Fruit fly (Drosophila melanogaster) whole organism, embryonic: ENCODE measurements around the gene Ptx1.

Source experiments
- Aef1 ChIP-seq: fragments of 200-800 bp; sonication (Bioruptor generic); IDR thresholded peaks from 3 replicates; pipeline ENCODE4 v1.3.6; 2022; ENCODE audit warnings: missing biosample characterization, missing genetic modification characterization
- B-H2 ChIP-seq: fragments of 200-800 bp; sonication (Bioruptor generic); optimal IDR thresholded peaks from 2 replicates; lab custom pipeline; 2018; ENCODE audit warnings: missing biosample characterization, mild to moderate bottlenecking, missing genetic modification characterization
- CG1024 ChIP-seq: fragments of 200-800 bp; sonication (Bioruptor generic); IDR thresholded peaks from 2 replicates; pipeline ENCODE4 v1.3.6; 2022; ENCODE audit warnings: missing biosample characterization, missing genetic modification characterization
- CG10321 ChIP-seq: fragments of 200-800 bp; sonication (Bioruptor generic); IDR thresholded peaks from 2 replicates; pipeline ENCODE4 v1.3.6; 2022; ENCODE audit warnings: missing biosample characterization, missing genetic modification characterization
- CG11085 ChIP-seq: fragments of 200-800 bp; sonication (Bioruptor generic); IDR thresholded peaks from 2 replicates; pipeline ENCODE4 v1.3.6; 2022; ENCODE audit warnings: missing biosample characterization, missing genetic modification characterization
- CG11560 ChIP-seq: fragments of 200-800 bp; sonication (Bioruptor generic); IDR thresholded peaks from 3 replicates; pipeline ENCODE4 v1.3.6; 2022; ENCODE audit warnings: missing biosample characterization, missing genetic modification characterization
- CG11695 ChIP-seq: fragments of 200-800 bp; sonication (Bioruptor generic); IDR thresholded peaks from 3 replicates; pipeline ENCODE4 v1.3.6; 2022; ENCODE audit warnings: missing biosample characterization, missing genetic modification characterization
- CG12155 ChIP-seq: fragments of 200-800 bp; sonication (Bioruptor generic); optimal IDR thresholded peaks from 3 replicates; lab custom pipeline; 2016; ENCODE audit warnings: missing biosample characterization, missing genetic modification characterization
- CG12744 ChIP-seq: fragments of 200-800 bp; sonication (Bioruptor generic); optimal IDR thresholded peaks from 2 replicates; lab custom pipeline; 2016; ENCODE audit warnings: missing biosample characterization, missing genetic modification characterization
- CG17802 ChIP-seq: fragments of 200-800 bp; sonication (Bioruptor generic); optimal IDR thresholded peaks from 2 replicates; lab custom pipeline; 2018; ENCODE audit warnings: missing biosample characterization, mild to moderate bottlenecking, missing genetic modification characterization, moderate library complexity
- CG2199 ChIP-seq: fragments of 200-800 bp; sonication (Bioruptor generic); IDR thresholded peaks from 3 replicates; pipeline ENCODE4 v1.3.6; 2022; ENCODE audit warnings: missing biosample characterization, missing genetic modification characterization
- CG2875 ChIP-seq: fragments of 200-800 bp; sonication (Bioruptor generic); optimal IDR thresholded peaks from 2 replicates; lab custom pipeline; 2017; ENCODE audit warnings: missing biosample characterization, mild to moderate bottlenecking, missing genetic modification characterization, missing genetic modification reagents
- CG34376 ChIP-seq: fragments of 200-800 bp; sonication (Bioruptor generic); optimal IDR thresholded peaks from 2 replicates; lab custom pipeline; 2018; ENCODE audit warnings: missing biosample characterization, mild to moderate bottlenecking, missing genetic modification characterization
- CG4404 ChIP-seq: fragments of 200-800 bp; sonication (Bioruptor generic); IDR thresholded peaks from 2 replicates; pipeline ENCODE4 v1.3.6; 2022; ENCODE audit warnings: missing biosample characterization, missing genetic modification characterization
- CG5180 ChIP-seq: fragments of 200-800 bp; sonication (Bioruptor generic); optimal IDR thresholded peaks from 3 replicates; lab custom pipeline; 2017; ENCODE audit warnings: missing biosample characterization, missing genetic modification characterization, mild to moderate bottlenecking, moderate library complexity, missing genetic modification reagents
- CG5245 ChIP-seq: fragments of 200-800 bp; sonication (Bioruptor generic); optimal IDR thresholded peaks from 3 replicates; lab custom pipeline; 2016; ENCODE audit warnings: missing biosample characterization, missing genetic modification characterization
- CG7372 ChIP-seq: fragments of 200-800 bp; sonication (Bioruptor generic); IDR thresholded peaks from 2 replicates; pipeline ENCODE4 v1.3.6; 2022; ENCODE audit warnings: missing biosample characterization, missing genetic modification characterization
- CG7745 ChIP-seq: fragments of 200-800 bp; sonication (Bioruptor generic); optimal IDR thresholded peaks from 2 replicates; lab custom pipeline; 2018; ENCODE audit warnings: missing biosample characterization, mild to moderate bottlenecking, missing genetic modification characterization, moderate library complexity
- CG7987 ChIP-seq: fragments of 200-800 bp; sonication (Bioruptor generic); optimal IDR thresholded peaks from 2 replicates; lab custom pipeline; 2018; ENCODE audit warnings: missing biosample characterization, mild to moderate bottlenecking, missing genetic modification characterization, moderate library complexity
- CG8089 ChIP-seq: fragments of 200-800 bp; sonication (Bioruptor generic); optimal IDR thresholded peaks from 3 replicates; lab custom pipeline; 2016; ENCODE audit warnings: missing biosample characterization, missing genetic modification characterization
- CG8944 ChIP-seq: fragments of 200-800 bp; sonication (Bioruptor generic); optimal IDR thresholded peaks from 3 replicates; lab custom pipeline; 2016; ENCODE audit warnings: missing biosample characterization, missing genetic modification characterization
- CG9817 ChIP-seq: fragments of 200-800 bp; sonication (Bioruptor generic); optimal IDR thresholded peaks from 2 replicates; lab custom pipeline; 2018; ENCODE audit warnings: missing biosample characterization, mild to moderate bottlenecking, missing genetic modification characterization, moderate library complexity
- Hey ChIP-seq: fragments of 200-800 bp; sonication (Bioruptor generic); optimal IDR thresholded peaks from 3 replicates; lab custom pipeline; 2018; ENCODE audit warnings: missing biosample characterization, mild to moderate bottlenecking, missing genetic modification characterization
- HmgD ChIP-seq: fragments of 200-800 bp; sonication (Bioruptor generic); optimal IDR thresholded peaks from 3 replicates; lab custom pipeline; 2016; ENCODE audit warnings: missing biosample characterization, missing genetic modification characterization
- Med ChIP-seq: fragments of 200-800 bp; sonication (Bioruptor generic); peaks from one replicate; lab custom pipeline; 2016; ENCODE audit warnings: missing biosample characterization, missing genetic modification characterization, mild to moderate bottlenecking, inconsistent platforms, moderate library complexity
- NC2β ChIP-seq: fragments of 200-800 bp; sonication (Bioruptor generic); optimal IDR thresholded peaks from 2 replicates; lab custom pipeline; 2016; ENCODE audit warnings: missing biosample characterization, missing genetic modification characterization
- Nf-YB ChIP-seq: fragments of 200-800 bp; sonication (Bioruptor generic); optimal IDR thresholded peaks from 3 replicates; lab custom pipeline; 2019; ENCODE audit warnings: missing biosample characterization, mild to moderate bottlenecking, missing genetic modification characterization, moderate library complexity
- Nf-YC ChIP-seq: fragments of 200-800 bp; optimal IDR thresholded peaks from 3 replicates; lab custom pipeline; 2019; ENCODE audit warnings: missing biosample characterization, mild to moderate bottlenecking, missing genetic modification characterization, moderate library complexity
- Poxn ChIP-seq: fragments of 200-800 bp; sonication (Bioruptor generic); IDR thresholded peaks from 2 replicates; pipeline ENCODE4 v1.3.6; 2022; ENCODE audit warnings: missing biosample characterization, missing genetic modification characterization
- ab ChIP-seq: fragments of 200-800 bp; sonication (Bioruptor generic); optimal IDR thresholded peaks from 2 replicates; lab custom pipeline; 2016; ENCODE audit warnings: missing biosample characterization, missing genetic modification characterization
- bigmax ChIP-seq: fragments of 200-800 bp; sonication (Bioruptor generic); optimal IDR thresholded peaks from 2 replicates; lab custom pipeline; 2018; ENCODE audit warnings: missing biosample characterization, mild to moderate bottlenecking, missing genetic modification characterization
- br ChIP-seq: fragments of >200 bp; optimal IDR thresholded peaks from 2 replicates; lab custom pipeline; 2017
- chinmo ChIP-seq: fragments of 200-800 bp; sonication (Bioruptor generic); IDR thresholded peaks from 4 replicates; pipeline ENCODE4 v1.3.6; 2022; ENCODE audit warnings: missing biosample characterization, missing genetic modification characterization; ENCODE audit not compliant: partially characterized antibody
- dati ChIP-seq: fragments of 200-800 bp; sonication (Bioruptor generic); IDR thresholded peaks from 2 replicates; pipeline ENCODE4 v1.3.6; 2022; ENCODE audit warnings: missing biosample characterization, missing genetic modification characterization
- disco-r ChIP-seq: fragments of 200-800 bp; sonication (Bioruptor generic); optimal IDR thresholded peaks from 2 replicates; lab custom pipeline; 2016; ENCODE audit warnings: missing biosample characterization, missing genetic modification characterization
- ewg ChIP-seq: fragments of 200-800 bp; sonication (Bioruptor generic); optimal IDR thresholded peaks from 3 replicates; lab custom pipeline; 2017; ENCODE audit warnings: mild to moderate bottlenecking, missing biosample characterization, missing genetic modification reagents, missing genetic modification characterization
- gcm2 ChIP-seq: fragments of 200-800 bp; sonication (Bioruptor generic); optimal IDR thresholded peaks from 2 replicates; lab custom pipeline; 2016; ENCODE audit warnings: missing biosample characterization, missing genetic modification characterization
- grn ChIP-seq: fragments of 200-800 bp; sonication (Bioruptor generic); optimal IDR thresholded peaks from 3 replicates; lab custom pipeline; 2017; ENCODE audit warnings: missing biosample characterization, missing genetic modification characterization
- gt ChIP-seq: fragments of 200-800 bp; sonication (Bioruptor generic); IDR thresholded peaks from 2 replicates; pipeline ENCODE4 v1.3.6; 2022; ENCODE audit warnings: missing biosample characterization, missing genetic modification characterization
- hb ChIP-seq: fragments of 200-800 bp; sonication (Bioruptor generic); IDR thresholded peaks from 3 replicates; pipeline ENCODE4 v1.3.6; 2022; ENCODE audit warnings: missing biosample characterization, missing genetic modification characterization; ENCODE audit not compliant: partially characterized antibody
- kah ChIP-seq: fragments of 200-800 bp; sonication (Bioruptor generic); optimal IDR thresholded peaks from 2 replicates; lab custom pipeline; 2018; ENCODE audit warnings: missing biosample characterization, mild to moderate bottlenecking, missing genetic modification characterization
- lov ChIP-seq, 2 experiments: fragments of 200-800 bp in 1 of 2; fragments of >200 bp in 1 of 2; sonication (Bioruptor generic) in 1 of 2; IDR thresholded peaks in 1 of 2; optimal IDR thresholded peaks in 1 of 2; 2 replicates in 1 of 2; 3 replicates in 1 of 2; pipeline versions ENCODE4 v1.3.6 to Lab custom; 2017 to 2022; ENCODE audit warnings: missing biosample characterization in 1 of 2, missing genetic modification characterization in 1 of 2
- nerfin-1 ChIP-seq: fragments of 200-800 bp; sonication (Bioruptor generic); optimal IDR thresholded peaks from 3 replicates; lab custom pipeline; 2019; ENCODE audit warnings: missing biosample characterization, mild to moderate bottlenecking, missing genetic modification characterization, moderate library complexity
- p53 ChIP-seq: fragments of 200-800 bp; sonication (Bioruptor generic); optimal IDR thresholded peaks from 2 replicates; lab custom pipeline; 2016; ENCODE audit warnings: missing biosample characterization, missing genetic modification characterization
- pum ChIP-seq: fragments of 200-800 bp; sonication (Bioruptor generic); optimal IDR thresholded peaks from 2 replicates; lab custom pipeline; 2016; ENCODE audit warnings: missing biosample characterization, missing genetic modification characterization
- tio ChIP-seq: fragments of 200-800 bp; sonication (Bioruptor generic); optimal IDR thresholded peaks from 2 replicates; lab custom pipeline; 2017; ENCODE audit warnings: missing biosample characterization, missing genetic modification characterization, inconsistent platforms
- twi ChIP-seq: fragments of 200-800 bp; optimal IDR thresholded peaks from 2 replicates; lab custom pipeline; 2019; ENCODE audit warnings: missing biosample characterization, mild to moderate bottlenecking, missing genetic modification characterization, moderate library complexity
- wek ChIP-seq: fragments of 200-800 bp; sonication (Bioruptor generic); optimal IDR thresholded peaks from 3 replicates; lab custom pipeline; 2018; ENCODE audit warnings: missing biosample characterization, mild to moderate bottlenecking, missing genetic modification characterization, moderate library complexity
- zfh1 ChIP-seq: fragments of 200-800 bp; sonication (Bioruptor generic); IDR thresholded peaks from 3 replicates; pipeline ENCODE4 v1.3.6; 2022; ENCODE audit warnings: missing biosample characterization, missing genetic modification characterization

Ptx1 gene

DNA sequence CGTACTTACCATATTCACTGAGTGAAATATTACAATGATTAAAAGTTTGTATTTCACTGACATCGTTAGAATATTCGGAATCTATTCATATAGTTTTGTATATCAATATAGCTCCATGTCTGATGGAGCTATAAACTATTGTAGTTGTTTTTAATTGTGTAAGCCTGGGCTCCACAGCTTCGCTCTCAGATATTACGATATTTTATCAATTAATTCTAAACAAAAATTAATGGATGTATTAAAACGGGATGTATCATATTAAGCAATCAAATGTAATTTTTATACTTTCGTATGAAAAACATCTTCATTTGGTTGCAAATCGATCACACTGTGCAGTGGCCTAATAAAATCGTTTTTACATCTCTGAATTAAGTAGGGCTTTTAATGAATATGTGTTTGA is 10.5 kb upstream of the Ptx1 start, which contains the start of gene CG33483:
Gene CG33483, minus strand, starts transcription at position 101 of the 400 bp plus-strand sequence.
- no peak for TF ChIP-seq disco-r
- TF ChIP-seq CG5180 (GFP tag; lab: Kevin White, UChicago) = no peak
- no peak for TF ChIP-seq pum (GFP tag; lab: Kevin White, UChicago)
- no peak for TF ChIP-seq lov (optimal IDR thresholded peaks at IDR 0.05; lab: Kevin White, UChicago)
- TF ChIP-seq lov (GFP tag; IDR thresholded peaks at IDR 0.05; lab: Robert Waterston, UW) = no peak
- TF ChIP-seq grn (GFP tag; lab: Kevin White, UChicago) = no peak
- no peak for TF ChIP-seq CG9817 (tag; lab: Kevin White, UChicago)
- TF ChIP-seq CG11695 (GFP tag; lab: Robert Waterston, UW) = no peak
- TF ChIP-seq hb (GFP tag; lab: Robert Waterston, UW) = no peak
- no peak for TF ChIP-seq wek (GFP tag; lab: Kevin White, UChicago)
- no peak for TF ChIP-seq CG1024 (GFP tag; lab: Robert Waterston, UW)
- no peak for TF ChIP-seq Nf-YB
- no peak for TF ChIP-seq gcm2 (GFP tag; lab: Kevin White, UChicago)
- no peak for TF ChIP-seq B-H2
- no peak for TF ChIP-seq NC2β (GFP tag; lab: Kevin White, UChicago)
- no peak for TF ChIP-seq Poxn (GFP tag; lab: Robert Waterston, UW)

DNA sequence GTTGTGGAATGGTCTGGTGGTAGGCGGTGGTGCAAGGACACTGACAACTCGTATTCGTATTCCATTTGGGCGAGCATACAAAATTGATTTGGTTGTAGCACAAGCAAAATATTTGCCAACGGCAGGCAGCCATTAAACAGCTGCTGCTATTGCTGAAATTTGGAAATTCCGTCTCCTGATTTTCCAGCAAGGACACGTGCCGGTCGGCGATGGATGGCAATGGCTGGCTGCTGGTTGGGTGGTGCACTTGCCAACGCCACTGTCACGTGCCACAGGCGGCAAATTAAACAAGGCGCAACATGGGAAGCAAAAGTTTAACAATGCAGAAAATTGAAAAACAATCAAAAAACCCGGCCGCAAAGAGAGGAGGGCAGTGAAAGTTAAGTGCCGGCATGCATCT is 8.6 kb upstream of the Ptx1 start:
- TF ChIP-seq HmgD (GFP tag; lab: Kevin White, UChicago) (no peak), CG7745 (tag; lab: Kevin White, UChicago) (no peak), tio (GFP tag; lab: Kevin White, UChicago) (no peak), ab (no peak), CG2875 (no peak), zfh1 (GFP tag; lab: Robert Waterston, UW) (no peak), bigmax (GFP tag; lab: Kevin White, UChicago) (no peak), nerfin-1 (peak; percentile 69), Aef1 (GFP tag; lab: Robert Waterston, UW) (no peak), Hey (tag; lab: Kevin White, UChicago) (peak; percentile 98), CG5245 (GFP tag; lab: Kevin White, UChicago) (no peak), CG17802 (tag; lab: Kevin White, UChicago) (no peak), CG11085 (GFP tag; lab: Robert Waterston, UW) (no peak), lov (optimal IDR thresholded peaks at IDR 0.05; lab: Kevin White, UChicago) (no peak), lov (GFP tag; IDR thresholded peaks at IDR 0.05; lab: Robert Waterston, UW) (no peak)

DNA sequence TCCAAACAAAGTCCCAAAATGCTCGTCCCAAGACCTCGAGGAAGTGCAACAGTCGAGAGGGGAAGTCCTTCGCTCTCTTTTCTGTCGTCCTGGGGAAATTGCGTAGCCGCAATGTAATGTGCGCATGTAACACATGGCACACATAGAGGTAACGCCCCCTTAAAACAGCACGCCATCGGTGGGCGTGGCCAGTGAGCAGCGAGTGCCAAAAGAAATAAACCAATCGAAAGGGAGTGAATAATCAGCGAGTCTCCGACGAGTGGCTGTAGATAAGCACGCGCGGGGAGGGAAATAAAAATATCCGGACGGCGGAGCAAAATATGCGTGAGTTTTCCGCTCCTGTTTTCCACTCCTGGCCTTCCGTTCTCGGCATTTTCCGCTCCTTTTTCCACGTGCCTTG is 3.5 kb upstream of the Ptx1 start:
- 0 out of 2 replicates have a peak, but pooled peaks have one; percentile 27 for TF ChIP-seq dati (GFP tag; lab: Robert Waterston, UW)
- TF ChIP-seq kah = no peak
- TF ChIP-seq CG8944 = no peak
- TF ChIP-seq CG8089 (GFP tag; lab: Kevin White, UChicago) = no peak
- peak; percentile 52 for TF ChIP-seq ewg
- 0 out of 2 replicates have a peak, but pooled peaks have one; percentile 12 for TF ChIP-seq CG10321 (GFP tag; lab: Robert Waterston, UW)
- peak; percentile 41 for TF ChIP-seq twi (tag; lab: Kevin White, UChicago)
- TF ChIP-seq CG11560 (tag; lab: Robert Waterston, UW) = no peak
- TF ChIP-seq CG7987 = no peak
- TF ChIP-seq CG4404 (GFP tag; lab: Robert Waterston, UW) = no peak
- TF ChIP-seq CG12744 (GFP tag; lab: Kevin White, UChicago) = no peak
- TF ChIP-seq p53 = no peak
- no peak for TF ChIP-seq CG34376 (GFP tag; lab: Kevin White, UChicago)
- TF ChIP-seq HmgD (GFP tag; lab: Kevin White, UChicago) = no peak
- peak; percentile 57 for TF ChIP-seq Med (GFP tag; lab: Kevin White, UChicago)
- 0 out of 2 replicates have a peak, but pooled peaks have one; percentile 38 for TF ChIP-seq CG7372
- TF ChIP-seq CG2199 = peak; percentile 51; the same call in 1 of the 3 replicates
- no peak for TF ChIP-seq br
- 0 out of 4 replicates have a peak, but pooled peaks have one; percentile 46 for TF ChIP-seq chinmo
- TF ChIP-seq CG12155 (GFP tag; lab: Kevin White, UChicago) = peak; percentile 83
- peak; percentile 97 for TF ChIP-seq Nf-YB
- TF ChIP-seq gt (GFP tag; lab: Robert Waterston, UW) = no peak
- TF ChIP-seq Nf-YC (tag; lab: Kevin White, UChicago) = peak; percentile 97
